Worm (Caenorhabditis elegans) whole organism, L4/young adult: ENCODE measurements around the gene W07A12.4.

Experiments
- W03F9.2 ChIP-seq: fragments of 150-350 bp; optimal IDR thresholded peaks from 2 replicates; lab custom pipeline; 2014; ENCODE audit warnings: missing biosample characterization, missing genetic modification characterization
- dao-5 ChIP-seq: sonication (generic microtip); optimal IDR thresholded peaks from 2 replicates; lab custom pipeline; 2016; ENCODE audit warnings: missing genotype, missing genetic modification characterization, moderate library complexity, missing compliant biosample characterization
- him-1 ChIP-seq: sonication (generic microtip); optimal IDR thresholded peaks from 2 replicates; lab custom pipeline; 2016; ENCODE audit warnings: missing genotype, missing genetic modification reagents, missing genetic modification characterization, missing compliant biosample characterization

DNA sequence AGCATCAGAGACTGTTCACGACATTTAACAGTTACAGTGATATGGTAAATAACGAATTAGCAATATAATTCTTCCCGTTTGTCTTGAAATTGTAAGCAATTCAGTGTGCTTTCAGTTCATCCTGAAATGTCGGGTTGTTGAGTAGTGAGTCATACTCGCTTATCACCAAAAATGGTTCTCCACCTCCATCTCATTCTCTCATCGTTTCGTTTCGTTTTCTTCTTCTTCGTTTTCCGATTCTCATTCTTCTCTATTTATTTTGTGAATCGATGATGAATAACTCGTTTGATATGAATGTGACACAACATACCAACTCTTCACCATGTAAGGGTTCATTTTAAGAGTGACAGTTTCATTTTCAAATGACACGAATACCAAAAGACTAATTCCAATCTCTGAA, 29.7 kb upstream of the W07A12.4 start:
- TF ChIP-seq him-1 (tag; lab: Kevin White, UChicago) (no peak), W03F9.2 (tag; lab: Kevin White, UChicago) (no peak), dao-5 (tag; lab: Kevin White, UChicago) (no peak)
